Worm (Caenorhabditis elegans) whole organism, mixed stage, embryonic: Measurements from ENCODE around the gene rpn-9.

Experiments used
- M03D4.4 ChIP-seq: sonication (generic microtip); optimal IDR thresholded peaks from 2 replicates; lab custom pipeline; 2017; ENCODE audit warnings: mild to moderate bottlenecking, missing genetic modification characterization, missing compliant biosample characterization
- bed-3 ChIP-seq: fragments of 200-800 bp; sonication (Bioruptor generic); optimal IDR thresholded peaks from 3 replicates; lab custom pipeline; 2018; ENCODE audit warnings: mild to moderate bottlenecking, missing genetic modification characterization, moderate library complexity, missing compliant biosample characterization
- blmp-1 ChIP-seq: fragments of 150-350 bp; optimal IDR thresholded peaks from 2 replicates; lab custom pipeline; 2014; ENCODE audit warnings: missing biosample characterization, missing genetic modification characterization
- ceh-39 ChIP-seq: fragments of 150-350 bp; optimal IDR thresholded peaks from 2 replicates; lab custom pipeline; 2014; ENCODE audit warnings: missing biosample characterization, missing genetic modification characterization
- ceh-43 ChIP-seq: fragments of 200-800 bp; sonication (Bioruptor generic); optimal IDR thresholded peaks from 2 replicates; lab custom pipeline; 2018; ENCODE audit warnings: mild to moderate bottlenecking, missing genetic modification characterization, moderate library complexity, missing compliant biosample characterization
- ceh-83 ChIP-seq: fragments of 200-800 bp; sonication (Bioruptor generic); optimal IDR thresholded peaks from 2 replicates; lab custom pipeline; 2018; ENCODE audit warnings: mild to moderate bottlenecking, missing genetic modification characterization, missing compliant biosample characterization
- ces-1 ChIP-seq: fragments of 150-350 bp; optimal IDR thresholded peaks from 2 replicates; lab custom pipeline; 2014; ENCODE audit warnings: missing biosample characterization, missing genetic modification reagents, missing genetic modification characterization
- cnd-1 ChIP-seq: fragments of 200-800 bp; sonication (Bioruptor generic); optimal IDR thresholded peaks from 2 replicates; lab custom pipeline; 2018; ENCODE audit warnings: mild to moderate bottlenecking, missing genetic modification characterization, missing compliant biosample characterization
- elt-1 ChIP-seq: sonication (generic microtip); optimal IDR thresholded peaks from 2 replicates; lab custom pipeline; 2017; ENCODE audit warnings: missing genetic modification characterization, mild to moderate bottlenecking, missing compliant biosample characterization, antibody characterized with exemption, moderate library complexity, borderline replicate concordance; ENCODE audit not compliant: insufficient read depth
- elt-3 ChIP-seq: fragments of 150-350 bp; optimal IDR thresholded peaks from 2 replicates; lab custom pipeline; 2014; ENCODE audit warnings: missing biosample characterization, missing genetic modification characterization
- flh-1 ChIP-seq: fragments of 200-800 bp; sonication (Bioruptor generic); optimal IDR thresholded peaks from 2 replicates; lab custom pipeline; 2018; ENCODE audit warnings: mild to moderate bottlenecking, missing genetic modification characterization, moderate library complexity, missing compliant biosample characterization
- hlh-1 ChIP-seq: fragments of 150-350 bp; optimal IDR thresholded peaks from 2 replicates; lab custom pipeline; 2014; ENCODE audit warnings: missing biosample characterization, missing genetic modification reagents, missing genetic modification characterization
- lin-13 ChIP-seq: fragments of 150-350 bp; optimal IDR thresholded peaks from 2 replicates; lab custom pipeline; 2014; ENCODE audit warnings: missing biosample characterization, missing genetic modification characterization
- lin-32 ChIP-seq: fragments of 200-800 bp; sonication (Bioruptor generic); optimal IDR thresholded peaks from 2 replicates; lab custom pipeline; 2018; ENCODE audit warnings: mild to moderate bottlenecking, missing genetic modification characterization, missing compliant biosample characterization
- lsy-2 ChIP-seq: fragments of 150-350 bp; optimal IDR thresholded peaks from 2 replicates; lab custom pipeline; 2014; ENCODE audit warnings: missing biosample characterization, missing genetic modification characterization
- mab-5 ChIP-seq: fragments of 150-350 bp; optimal IDR thresholded peaks from 2 replicates; lab custom pipeline; 2014; ENCODE audit warnings: missing biosample characterization, missing genetic modification characterization
- mep-1 ChIP-seq: fragments of 150-350 bp; optimal IDR thresholded peaks from 2 replicates; lab custom pipeline; 2017; ENCODE audit warnings: missing biosample characterization, missing genetic modification reagents, missing genetic modification characterization, inconsistent platforms
- mls-2 ChIP-seq: sonication (generic microtip); optimal IDR thresholded peaks from 2 replicates; lab custom pipeline; 2016; ENCODE audit warnings: mild to moderate bottlenecking, missing genetic modification characterization, moderate library complexity, missing compliant biosample characterization
- nhr-12 ChIP-seq: fragments of 150-350 bp; optimal IDR thresholded peaks from 2 replicates; lab custom pipeline; 2014; ENCODE audit warnings: missing biosample characterization, missing genetic modification characterization
- nhr-2 ChIP-seq: fragments of 150-350 bp; optimal IDR thresholded peaks from 2 replicates; lab custom pipeline; 2014; ENCODE audit warnings: missing biosample characterization, missing genetic modification characterization
- nhr-28 ChIP-seq: fragments of 150-350 bp; optimal IDR thresholded peaks from 2 replicates; lab custom pipeline; 2014; ENCODE audit warnings: missing biosample characterization, missing genetic modification characterization
- nhr-76 ChIP-seq: sonication (generic microtip); optimal IDR thresholded peaks from 2 replicates; lab custom pipeline; 2017; ENCODE audit warnings: missing biosample characterization, missing genetic modification characterization
- pha-4 ChIP-seq: fragments of 150-350 bp; optimal IDR thresholded peaks from 2 replicates; lab custom pipeline; 2018; ENCODE audit warnings: missing biosample characterization, missing genetic modification reagents, missing genetic modification characterization
- sem-2 ChIP-seq: fragments of 200-800 bp; sonication (Bioruptor generic); optimal IDR thresholded peaks from 2 replicates; lab custom pipeline; 2018; ENCODE audit warnings: mild to moderate bottlenecking, missing genetic modification characterization, missing compliant biosample characterization
- snpc-4 ChIP-seq: fragments of 150-350 bp; optimal IDR thresholded peaks from 2 replicates; lab custom pipeline; 2014; ENCODE audit warnings: missing biosample characterization, missing genetic modification characterization
- sptf-1 ChIP-seq: sonication (generic microtip); optimal IDR thresholded peaks from 2 replicates; lab custom pipeline; 2017; ENCODE audit warnings: mild to moderate bottlenecking, missing genetic modification characterization, moderate library complexity, missing compliant biosample characterization
- tbx-8 ChIP-seq: fragments of 200-800 bp; sonication (Bioruptor generic); optimal IDR thresholded peaks from 2 replicates; lab custom pipeline; 2018; ENCODE audit warnings: mild to moderate bottlenecking, missing genetic modification characterization, moderate library complexity, missing compliant biosample characterization
- unc-120 ChIP-seq: sonication (generic microtip); optimal IDR thresholded peaks from 2 replicates; lab custom pipeline; 2017; ENCODE audit warnings: missing genetic modification characterization, missing compliant biosample characterization; ENCODE audit not compliant: poor library complexity, severe bottlenecking
- unc-39 ChIP-seq: fragments of 150-350 bp; optimal IDR thresholded peaks from 2 replicates; lab custom pipeline; 2014; ENCODE audit warnings: missing biosample characterization, missing genetic modification characterization
- unc-62 ChIP-seq: fragments of 150-350 bp; optimal IDR thresholded peaks from 2 replicates; lab custom pipeline; 2014; ENCODE audit warnings: missing biosample characterization, missing genetic modification reagents, missing genetic modification characterization
- ztf-11 ChIP-seq: fragments of 150-350 bp; optimal IDR thresholded peaks from 2 replicates; lab custom pipeline; 2014; ENCODE audit warnings: missing biosample characterization, missing genetic modification characterization

rpn-9 gene

ce11 chrII:11261173-11261572 is 22.5 kb upstream of the rpn-9 start, which contains the start of gene T05B9.1:
Gene T05B9.1, minus strand, starts transcription at chrII:11261192.
- TF ChIP-seq mls-2 (tag; lab: Kevin White, UChicago) (no peak), lin-32 (GFP tag; lab: Kevin White, UChicago) (no peak), sem-2 (GFP tag; lab: Kevin White, UChicago) (no peak), ceh-39 (no peak), nhr-28 (tag; lab: Kevin White, UChicago) (no peak), flh-1 (GFP tag; lab: Kevin White, UChicago) (no peak), M03D4.4 (tag; lab: Kevin White, UChicago) (no peak), pha-4 (no peak), mab-5 (tag; lab: Kevin White, UChicago) (no peak), hlh-1 (tag; lab: Kevin White, UChicago) (no peak), ceh-83 (GFP tag; lab: Kevin White, UChicago) (no peak), snpc-4 (tag; lab: Kevin White, UChicago) (no peak), mep-1 (tag; lab: Kevin White, UChicago) (no peak), lsy-2 (tag; lab: Kevin White, UChicago) (no peak), ztf-11 (no peak), nhr-76 (no peak)

DNA sequence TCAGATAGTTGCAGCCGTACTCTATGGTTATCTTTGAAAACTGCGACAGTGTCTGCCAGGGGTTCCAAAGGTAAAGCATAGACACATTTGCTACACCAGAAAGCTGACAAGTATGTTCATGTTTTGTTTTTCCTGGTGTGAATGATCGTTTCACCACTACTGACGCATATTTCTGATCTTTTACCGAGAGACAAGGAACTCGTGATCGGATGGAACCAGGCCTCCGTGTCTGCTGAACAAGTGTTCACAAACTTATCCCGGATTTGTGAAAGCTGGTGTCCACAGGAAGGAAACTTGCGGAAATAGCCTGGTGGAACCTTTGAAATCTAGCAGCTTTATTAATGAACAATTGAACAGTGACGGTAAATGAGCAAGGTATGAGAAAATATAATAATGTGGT is 21.0 kb upstream of the rpn-9 start:
- TF ChIP-seq mls-2 (tag; lab: Kevin White, UChicago) (no peak), ztf-11 (no peak), nhr-12 (no peak), hlh-1 (tag; lab: Kevin White, UChicago) (no peak), tbx-8 (GFP tag; lab: Kevin White, UChicago) (no peak), bed-3 (GFP tag; lab: Kevin White, UChicago) (no peak), pha-4 (no peak), unc-39 (tag; lab: Kevin White, UChicago) (no peak)

DNA sequence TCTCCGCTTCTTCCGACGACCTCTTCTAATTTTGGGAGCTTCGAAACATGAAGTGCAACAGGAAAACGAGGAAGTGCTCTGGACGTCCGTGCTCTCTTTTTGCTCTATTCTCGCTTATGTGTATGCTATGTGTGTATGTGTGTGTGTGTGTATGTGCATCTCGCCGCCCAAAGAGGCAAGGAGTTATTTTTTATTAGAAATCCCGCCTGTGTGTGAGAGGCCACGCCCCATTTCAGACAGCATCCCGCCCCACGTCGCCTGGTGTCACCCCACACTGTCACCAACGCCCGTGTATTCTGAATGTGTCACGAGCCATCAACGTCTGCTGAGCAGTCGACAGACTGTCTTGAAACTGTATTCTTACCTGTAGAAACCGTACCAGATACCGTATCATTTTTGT is 16.8 kb upstream of the rpn-9 start, which contains the start of gene T05B9.2:
TSS of gene T05B9.2 (plus strand) at position 301 of the 400 bp plus-strand sequence.
- TF ChIP-seq elt-1 (tag; lab: Kevin White, UChicago): no peak
- no peak for TF ChIP-seq mls-2 (tag; lab: Kevin White, UChicago)
- TF ChIP-seq ces-1: no peak
- TF ChIP-seq unc-120 (tag; lab: Kevin White, UChicago): no peak
- TF ChIP-seq ceh-39: no peak
- no peak for TF ChIP-seq lsy-2 (tag; lab: Kevin White, UChicago)
- no peak for TF ChIP-seq snpc-4 (tag; lab: Kevin White, UChicago)
- no peak for TF ChIP-seq ceh-83 (GFP tag; lab: Kevin White, UChicago)
- TF ChIP-seq unc-62 (GFP tag; lab: Kevin White, UChicago): no peak
- TF ChIP-seq elt-3 (tag; lab: Kevin White, UChicago): no peak
- TF ChIP-seq nhr-2 (tag; lab: Kevin White, UChicago): no peak
- TF ChIP-seq lin-13 (tag; lab: Kevin White, UChicago): no peak
- no peak for TF ChIP-seq sptf-1
- TF ChIP-seq nhr-12: no peak
- no peak for TF ChIP-seq cnd-1
- no peak for TF ChIP-seq mep-1 (tag; lab: Kevin White, UChicago)

DNA sequence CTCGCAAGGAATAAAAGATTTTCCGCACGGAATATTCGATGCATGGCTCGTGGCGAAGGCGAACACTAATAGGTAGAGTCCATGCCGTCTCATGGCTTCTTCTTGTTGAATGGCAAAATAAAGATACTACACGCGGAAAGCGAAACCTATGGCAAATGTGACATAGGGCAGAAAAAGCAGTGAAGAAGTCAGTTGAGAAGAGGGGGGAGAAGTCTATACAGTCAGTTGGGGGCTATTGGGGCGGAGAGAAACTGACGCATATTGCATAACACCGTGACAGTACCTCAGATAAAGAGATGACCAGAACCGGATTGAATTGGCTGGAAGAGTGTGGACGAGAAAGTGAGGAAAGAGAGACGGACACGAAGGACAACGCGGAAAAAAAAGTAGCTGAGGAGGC is 8.7 kb upstream of the rpn-9 start, which contains the start of gene T06D8.10:
TSS of gene T06D8.10 (minus strand) at position 101 of the 400 bp plus-strand sequence.
- no peak for TF ChIP-seq ces-1
- no peak for TF ChIP-seq ceh-43 (GFP tag; lab: Kevin White, UChicago)
- no peak for TF ChIP-seq unc-62 (GFP tag; lab: Kevin White, UChicago)
- no peak for TF ChIP-seq mab-5 (tag; lab: Kevin White, UChicago)
- TF ChIP-seq blmp-1 (tag; lab: Kevin White, UChicago): no peak
- TF ChIP-seq ceh-83 (GFP tag; lab: Kevin White, UChicago): no peak
- no peak for TF ChIP-seq mls-2 (tag; lab: Kevin White, UChicago)
- TF ChIP-seq mep-1 (tag; lab: Kevin White, UChicago): no peak
- TF ChIP-seq flh-1 (GFP tag; lab: Kevin White, UChicago): no peak
- no peak for TF ChIP-seq elt-1 (tag; lab: Kevin White, UChicago)

- TF ChIP-seq blmp-1 (tag; lab: Kevin White, UChicago) (peak; percentile 73), cnd-1 (no peak)
These were observed 7.8 kb upstream of the rpn-9 start for ce11 chrII:11246506-11246905.
